Worm (Caenorhabditis elegans): ENCODE data around the gene tbx-33.

ce11 chrIII:11627631-11628030 lies 9.0 kb downstream of the tbx-33 start:
- TF ChIP-seq nhr-12 (tag; optimal IDR thresholded peaks at IDR 0.05), result no peak
- TF ChIP-seq mep-1 (tag; optimal IDR thresholded peaks at IDR 0.05), result no peak
- no peak for TF ChIP-seq ces-1 (GFP tag; optimal IDR thresholded peaks at IDR 0.05)
- TF ChIP-seq lsy-2 (tag; optimal IDR thresholded peaks at IDR 0.05), result no peak
- TF ChIP-seq unc-62 (GFP tag; optimal IDR thresholded peaks at IDR 0.05), result no peak
- no peak for TF ChIP-seq nhr-28 (tag; optimal IDR thresholded peaks at IDR 0.05)
- no peak for TF ChIP-seq unc-39 (tag; optimal IDR thresholded peaks at IDR 0.05)

All from whole organism, mixed stage, embryonic.